Fruit fly (Drosophila melanogaster) whole organism, wandering third instar larva: ENCODE measurements around the gene CG42688.

Experiments
- Abd-B ChIP-seq: fragments of >200 bp; optimal IDR thresholded peaks from 2 replicates; lab custom pipeline; 2017; ENCODE audit warnings: missing biosample characterization, missing genetic modification characterization
- CG32264 ChIP-seq: fragments of 200-800 bp; sonication (Bioruptor generic); optimal IDR thresholded peaks from 2 replicates; lab custom pipeline; 2016; ENCODE audit warnings: missing biosample characterization, missing genetic modification characterization
- CG9705 ChIP-seq: fragments of 200-800 bp; sonication (Bioruptor generic); optimal IDR thresholded peaks from 2 replicates; lab custom pipeline; 2018; ENCODE audit warnings: missing biosample characterization, mild to moderate bottlenecking, missing genetic modification characterization
- CrebA ChIP-seq: fragments of 200-800 bp; sonication (Bioruptor generic); optimal IDR thresholded peaks from 2 replicates; lab custom pipeline; 2016; ENCODE audit warnings: missing biosample characterization, mild to moderate bottlenecking, missing genetic modification characterization, borderline replicate concordance
- Dfd ChIP-seq: fragments of >200 bp; optimal IDR thresholded peaks from 2 replicates; lab custom pipeline; 2017; ENCODE audit warnings: missing biosample characterization, missing genetic modification characterization
- Dif ChIP-seq: fragments of 200-275, 200-300 bp; sonication (Bioruptor generic); optimal IDR thresholded peaks from 2 replicates; lab custom pipeline; 2018; ENCODE audit warnings: missing biosample characterization, missing genetic modification characterization; ENCODE audit not compliant: partially characterized antibody
- GATAd ChIP-seq: sonication (Bioruptor generic); optimal IDR thresholded peaks from 2 replicates; lab custom pipeline; 2016; ENCODE audit warnings: missing biosample characterization, missing genetic modification characterization
- HLH106 ChIP-seq: fragments of 200-800 bp; optimal IDR thresholded peaks from 3 replicates; lab custom pipeline; 2019; ENCODE audit warnings: missing biosample characterization, mild to moderate bottlenecking, missing genetic modification characterization, moderate library complexity
- Hnf4 ChIP-seq: fragments of 200-800 bp; sonication (Bioruptor generic); optimal IDR thresholded peaks from 2 replicates; lab custom pipeline; 2016; ENCODE audit warnings: missing biosample characterization, mild to moderate bottlenecking, missing genetic modification characterization
- Hr78 ChIP-seq: fragments of >200 bp; optimal IDR thresholded peaks from 2 replicates; lab custom pipeline; 2017; ENCODE audit warnings: missing biosample characterization, missing genetic modification characterization
- Hr83 ChIP-seq: fragments of 200-300 bp; sonication (Bioruptor generic); optimal IDR thresholded peaks from 2 replicates; lab custom pipeline; 2016; ENCODE audit warnings: missing biosample characterization, mild to moderate bottlenecking, missing genetic modification characterization, moderate library complexity; ENCODE audit not compliant: poor library complexity, severe bottlenecking
- Jra ChIP-seq: sonication (Bioruptor generic); optimal IDR thresholded peaks from 2 replicates; lab custom pipeline; 2016; ENCODE audit warnings: missing biosample characterization, missing genetic modification characterization
- Mio ChIP-seq: sonication (Bioruptor generic); optimal IDR thresholded peaks from 2 replicates; lab custom pipeline; 2016; ENCODE audit warnings: missing biosample characterization, missing genetic modification characterization
- Myc ChIP-seq: fragments of >200 bp; optimal IDR thresholded peaks from 2 replicates; lab custom pipeline; 2017
- N ChIP-seq: fragments of >200 bp; optimal IDR thresholded peaks from 2 replicates; lab custom pipeline; 2018; ENCODE audit warnings: missing biosample characterization, missing external identifiers, missing genetic modification characterization
- OdsH ChIP-seq: fragments of 200-800 bp; sonication (Bioruptor generic); optimal IDR thresholded peaks from 2 replicates; lab custom pipeline; 2016; ENCODE audit warnings: missing biosample characterization, mild to moderate bottlenecking, missing genetic modification characterization
- Rel ChIP-seq, 2 experiments: fragments of 200-800 bp; sonication (Bioruptor generic) in 1 of 2; optimal IDR thresholded peaks; 2 replicates in 1 of 2; 3 replicates in 1 of 2; lab custom pipeline; 2016 to 2019; ENCODE audit warnings: mild to moderate bottlenecking in 2 of 2, missing biosample characterization in 2 of 2, missing genetic modification characterization in 2 of 2, moderate library complexity in 1 of 2
- Sp1 ChIP-seq: fragments of 200-800 bp; sonication (Bioruptor generic); optimal IDR thresholded peaks from 3 replicates; lab custom pipeline; 2019; ENCODE audit warnings: missing biosample characterization, mild to moderate bottlenecking, missing genetic modification characterization, moderate library complexity
- Vsx2 ChIP-seq: fragments of 200-300, 225-300 bp; sonication (Bioruptor generic); optimal IDR thresholded peaks from 2 replicates; lab custom pipeline; 2018; ENCODE audit warnings: missing biosample characterization, missing genetic modification characterization; ENCODE audit not compliant: partially characterized antibody
- br ChIP-seq: fragments of 200-800 bp; sonication (Bioruptor generic); optimal IDR thresholded peaks from 2 replicates; lab custom pipeline; 2016; ENCODE audit warnings: missing biosample characterization, missing genetic modification characterization
- brk ChIP-seq: fragments of 200-800 bp; sonication (Bioruptor generic); optimal IDR thresholded peaks from 2 replicates; lab custom pipeline; 2016; ENCODE audit warnings: missing biosample characterization, mild to moderate bottlenecking, missing genetic modification characterization
- dl ChIP-seq, 2 experiments: fragments of 175-275, 200-275 bp in 1 of 2; fragments of 200-275 bp in 1 of 2; sonication (Bioruptor generic); optimal IDR thresholded peaks; lab custom pipeline; 2018; ENCODE audit warnings: mild to moderate bottlenecking in 2 of 2, missing biosample characterization in 2 of 2, missing genetic modification characterization in 2 of 2, moderate library complexity in 2 of 2; ENCODE audit not compliant: partially characterized antibody in 2 of 2, insufficient read depth in 1 of 2
- dmrt93B ChIP-seq: fragments of 200-800 bp; sonication (Bioruptor generic); optimal IDR thresholded peaks from 2 replicates; lab custom pipeline; 2018; ENCODE audit warnings: missing biosample characterization, mild to moderate bottlenecking, missing genetic modification characterization
- dsf ChIP-seq: sonication (Bioruptor generic); optimal IDR thresholded peaks from 2 replicates; lab custom pipeline; 2016; ENCODE audit warnings: missing biosample characterization, missing genetic modification characterization, borderline replicate concordance
- ey ChIP-seq: fragments of 200-800 bp; sonication (Bioruptor generic); optimal IDR thresholded peaks from 2 replicates; lab custom pipeline; 2016; ENCODE audit warnings: missing biosample characterization, missing genetic modification characterization
- foxo ChIP-seq, 2 experiments: fragments of 200-800 bp; sonication (Bioruptor generic); optimal IDR thresholded peaks; 2 replicates in 1 of 2; 3 replicates in 1 of 2; lab custom pipeline; 2016 to 2017; ENCODE audit warnings: missing biosample characterization in 2 of 2, missing genetic modification characterization in 2 of 2
- fru ChIP-seq: fragments of 200-800 bp; sonication (Bioruptor generic); optimal IDR thresholded peaks from 3 replicates; lab custom pipeline; 2016; ENCODE audit warnings: missing biosample characterization, mild to moderate bottlenecking, missing genetic modification characterization
- h ChIP-seq: fragments of 200-800 bp; sonication (Bioruptor generic); optimal IDR thresholded peaks from 3 replicates; lab custom pipeline; 2016; ENCODE audit warnings: missing biosample characterization, mild to moderate bottlenecking, missing genetic modification characterization
- jim ChIP-seq: fragments of 175-275, 200-325 bp; sonication (Bioruptor generic); optimal IDR thresholded peaks from 2 replicates; lab custom pipeline; 2016; ENCODE audit warnings: missing biosample characterization, mild to moderate bottlenecking, missing genetic modification characterization
- lola ChIP-seq: fragments of >200 bp; optimal IDR thresholded peaks from 2 replicates; lab custom pipeline; 2017; ENCODE audit warnings: missing biosample characterization, missing genetic modification characterization
- pan ChIP-seq: fragments of >200 bp; optimal IDR thresholded peaks from 2 replicates; lab custom pipeline; 2017
- psq ChIP-seq: fragments of 200-800 bp; sonication (Bioruptor generic); optimal IDR thresholded peaks from 3 replicates; lab custom pipeline; 2017; ENCODE audit warnings: missing biosample characterization, mild to moderate bottlenecking, missing genetic modification characterization, moderate library complexity
- sage ChIP-seq: fragments of 200-800 bp; sonication (Bioruptor generic); optimal IDR thresholded peaks from 2 replicates; lab custom pipeline; 2016; ENCODE audit warnings: missing biosample characterization, mild to moderate bottlenecking, missing genetic modification characterization
- sv ChIP-seq: fragments of 200-800 bp; sonication (Bioruptor generic); optimal IDR thresholded peaks from 3 replicates; lab custom pipeline; 2016; ENCODE audit warnings: missing biosample characterization, missing genetic modification characterization
- tai ChIP-seq: sonication (Bioruptor generic); optimal IDR thresholded peaks from 2 replicates; lab custom pipeline; 2016; ENCODE audit warnings: missing biosample characterization, missing genetic modification characterization
- usp ChIP-seq: fragments of >200 bp; optimal IDR thresholded peaks from 2 replicates; lab custom pipeline; 2017; ENCODE audit warnings: missing biosample characterization, missing genetic modification characterization
- woc ChIP-seq: sonication (Bioruptor generic); optimal IDR thresholded peaks from 2 replicates; lab custom pipeline; 2016; ENCODE audit warnings: missing biosample characterization, mild to moderate bottlenecking, missing genetic modification characterization

The CG42688 gene

dm6 chr2L:19139751-19140150 is 42.9 kb downstream of the CG42688 start:
- no peak for TF ChIP-seq Jra (GFP tag; lab: Kevin White, UChicago)
- no peak for TF ChIP-seq Dif (GFP tag; lab: Kevin White, UChicago)
- no peak for TF ChIP-seq dl (GFP tag; optimal IDR thresholded peaks at IDR 0.05; lab: Kevin White, UChicago; ENCODE audit: insufficient read depth in 1 of 2, partially characterized antibody in 2 of 2)
- TF ChIP-seq Vsx2 = no peak
- no peak for TF ChIP-seq Mio
- no peak for TF ChIP-seq woc
- TF ChIP-seq h (GFP tag; lab: Kevin White, UChicago) = no peak
- TF ChIP-seq sage (GFP tag; lab: Kevin White, UChicago) = no peak
- no peak for TF ChIP-seq N (GFP tag; lab: Kevin White, UChicago)
- no peak for TF ChIP-seq Hr83 (GFP tag; lab: Kevin White, UChicago)
- TF ChIP-seq Sp1 (GFP tag; lab: Kevin White, UChicago) = no peak
- TF ChIP-seq tai = no peak
- no peak for TF ChIP-seq GATAd (GFP tag; lab: Kevin White, UChicago)
- no peak for TF ChIP-seq Hr78 (GFP tag; lab: Kevin White, UChicago)
- TF ChIP-seq Myc (lab: Kevin White, UChicago) = no peak
- TF ChIP-seq psq = no peak

DNA sequence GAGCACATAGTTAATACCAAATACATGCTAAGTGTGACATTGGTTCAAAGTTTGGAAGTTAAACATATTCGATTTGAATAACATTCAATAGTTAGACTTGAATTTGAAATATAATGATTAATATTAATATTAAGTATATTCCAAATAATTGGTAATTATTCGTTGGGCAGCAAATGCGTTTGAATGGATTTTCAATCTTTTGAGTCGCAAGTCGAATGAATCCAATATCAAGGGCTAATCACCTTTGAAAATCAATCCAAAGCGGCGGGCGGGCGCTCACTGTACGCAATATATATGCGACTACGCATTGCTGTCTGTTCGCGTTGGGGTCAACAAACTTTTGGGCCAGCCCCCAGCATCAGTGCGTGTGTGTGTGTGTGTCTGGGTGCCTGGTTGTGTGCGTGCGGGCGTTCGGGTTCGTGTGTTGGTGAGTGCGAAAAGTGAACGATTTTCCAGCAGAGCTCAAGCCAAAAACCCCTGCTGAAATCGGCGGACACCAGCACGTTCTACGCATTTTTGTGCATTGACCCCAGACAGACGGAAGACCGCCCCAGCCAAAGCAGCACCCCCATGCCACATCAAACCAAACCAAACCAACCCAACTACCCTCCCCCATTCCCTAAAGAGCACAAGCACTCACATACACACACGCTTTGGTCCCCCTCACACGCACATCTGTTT is 44.1 kb downstream of the CG42688 start:
- TF ChIP-seq sage (GFP tag; lab: Kevin White, UChicago) (no peak), Dfd (GFP tag; lab: Kevin White, UChicago) (peak; percentile 69), Rel (GFP tag; optimal IDR thresholded peaks at IDR 0.05; lab: Kevin White, UChicago) (no peak), Rel (tag; optimal IDR thresholded peaks at IDR 0.05; lab: Kevin White, UChicago) (peak; percentile 13)

dm6 chr2L:19137494-19138360 is 44.9 kb downstream of the CG42688 start:
- TF ChIP-seq dmrt93B (GFP tag; lab: Kevin White, UChicago) (no peak), Dfd (GFP tag; lab: Kevin White, UChicago) (peak; percentile 83)

dm6 chr2L:19136735-19137134 is 45.9 kb downstream of the CG42688 start:
- TF ChIP-seq ey (GFP tag; lab: Kevin White, UChicago) (peak; percentile 93), Jra (GFP tag; lab: Kevin White, UChicago) (peak; percentile 59), tai (peak; percentile 55), HLH106 (peak; percentile 91), fru (GFP tag; lab: Kevin White, UChicago) (peak; percentile 96), GATAd (GFP tag; lab: Kevin White, UChicago) (no peak), sage (GFP tag; lab: Kevin White, UChicago) (peak; percentile 79), jim (GFP tag; lab: Kevin White, UChicago) (no peak), Rel (GFP tag; optimal IDR thresholded peaks at IDR 0.05; lab: Kevin White, UChicago) (peak; percentile 46), Rel (tag; optimal IDR thresholded peaks at IDR 0.05; lab: Kevin White, UChicago) (peak; percentile 46), br (GFP tag; lab: Kevin White, UChicago) (peak; percentile 88), Hr78 (GFP tag; lab: Kevin White, UChicago) (no peak), h (GFP tag; lab: Kevin White, UChicago) (peak; percentile 95), CG9705 (peak; percentile 81), OdsH (GFP tag; lab: Kevin White, UChicago) (peak; percentile 94), CrebA (GFP tag; lab: Kevin White, UChicago) (no peak), Mio (peak; percentile 29), Dif (GFP tag; lab: Kevin White, UChicago) (peak; percentile 3), Myc (lab: Kevin White, UChicago) (no peak), pan (lab: Kevin White, UChicago) (no peak), foxo (GFP tag; optimal IDR thresholded peaks at IDR 0.05; lab: Kevin White, UChicago) (peak in 1 of 2 experiments; percentile 88), N (GFP tag; lab: Kevin White, UChicago) (no peak), Sp1 (GFP tag; lab: Kevin White, UChicago) (peak; percentile 66), usp (GFP tag; lab: Kevin White, UChicago) (no peak), sv (GFP tag; lab: Kevin White, UChicago) (no peak), Hr83 (GFP tag; lab: Kevin White, UChicago) (no peak), Vsx2 (no peak), dsf (GFP tag; lab: Kevin White, UChicago) (no peak), lola (GFP tag; lab: Kevin White, UChicago) (no peak), Hnf4 (GFP tag; lab: Kevin White, UChicago) (peak; percentile 77), dmrt93B (GFP tag; lab: Kevin White, UChicago) (peak; percentile 87), Dfd (GFP tag; lab: Kevin White, UChicago) (peak; percentile 78), woc (peak; percentile 91), Abd-B (GFP tag; lab: Kevin White, UChicago) (no peak), dl (GFP tag; optimal IDR thresholded peaks at IDR 0.05; lab: Kevin White, UChicago; ENCODE audit: insufficient read depth in 1 of 2, partially characterized antibody in 2 of 2) (peak in 1 of 2 experiments; percentile 3), psq (peak; percentile 100), CG32264 (GFP tag; lab: Kevin White, UChicago) (peak; percentile 52), brk (GFP tag; lab: Kevin White, UChicago) (peak; percentile 70)
